Worm (Caenorhabditis elegans): ENCODE results near the gene C55A6.12.

C55A6.12 gene

ce11 chrV:11490382-11490781 lies 12.5 kb downstream of the C55A6.12 start, which contains the start of gene dhs-19:
Gene dhs-19, minus strand, starts transcription at chrV:11490482.
- TF ChIP-seq nhr-11 (tag; optimal IDR thresholded peaks at IDR 0.05) (no peak), nhr-20 (tag; optimal IDR thresholded peaks at IDR 0.05) (peak; percentile 21), hpl-2 (GFP tag; optimal IDR thresholded peaks at IDR 0.05) (no peak), fkh-8 (tag; optimal IDR thresholded peaks at IDR 0.05) (no peak), elt-3 (tag; optimal IDR thresholded peaks at IDR 0.05) (no peak), C04F5.9 (tag; optimal IDR thresholded peaks at IDR 0.05) (no peak), rnt-1 (tag; optimal IDR thresholded peaks at IDR 0.05) (peak; percentile 20), ces-1 (GFP tag; optimal IDR thresholded peaks at IDR 0.05) (no peak), blmp-1 (tag; optimal IDR thresholded peaks at IDR 0.05) (peak; percentile 18)

- TF ChIP-seq pax-3 (tag; optimal IDR thresholded peaks at IDR 0.05) (no peak), egl-27 (tag; optimal IDR thresholded peaks at IDR 0.05) (no peak), xbp-1 (tag; optimal IDR thresholded peaks at IDR 0.05) (no peak), tlp-1 (tag; optimal IDR thresholded peaks at IDR 0.05) (no peak)
Observed at ce11 chrV:11488288-11488687, 14.6 kb downstream of the C55A6.12 start.

ce11 chrV:11486680-11487079 lies 16.3 kb downstream of the C55A6.12 start, which contains the start of gene T11F9.10:
Gene T11F9.10, plus strand, starts transcription at chrV:11486980.
- no peak for TF ChIP-seq tbx-2 (tag; optimal IDR thresholded peaks at IDR 0.05)
- TF ChIP-seq sox-4 (tag; optimal IDR thresholded peaks at IDR 0.05) = no peak
- no peak for TF ChIP-seq rnt-1 (tag; optimal IDR thresholded peaks at IDR 0.05)
- TF ChIP-seq skn-1 (tag; optimal IDR thresholded peaks at IDR 0.05) = no peak
- no peak for TF ChIP-seq ceh-90 (tag; optimal IDR thresholded peaks at IDR 0.05)
- TF ChIP-seq ces-1 (GFP tag; optimal IDR thresholded peaks at IDR 0.05) = no peak
- no peak for TF ChIP-seq irx-1 (tag; optimal IDR thresholded peaks at IDR 0.05)
- no peak for TF ChIP-seq egl-27 (tag; optimal IDR thresholded peaks at IDR 0.05)
- TF ChIP-seq ceh-8 (GFP tag; optimal IDR thresholded peaks at IDR 0.05) = no peak
- TF ChIP-seq egl-13 (tag; optimal IDR thresholded peaks at IDR 0.05) = no peak
- no peak for TF ChIP-seq nhr-237 (tag; optimal IDR thresholded peaks at IDR 0.05)

ce11 chrV:11485558-11485957 lies 17.4 kb downstream of the C55A6.12 start, which contains the start of gene srh-1:
Gene srh-1, plus strand, starts transcription at chrV:11485858.
- TF ChIP-seq F16B12.6 (tag; optimal IDR thresholded peaks at IDR 0.05) (no peak), nhr-12 (tag; optimal IDR thresholded peaks at IDR 0.05) (no peak), egl-13 (tag; optimal IDR thresholded peaks at IDR 0.05) (no peak), nhr-47 (tag; optimal IDR thresholded peaks at IDR 0.05) (no peak), lin-15B (tag; optimal IDR thresholded peaks at IDR 0.05) (no peak)

ce11 chrV:11484404-11484803 lies 18.5 kb downstream of the C55A6.12 start:
- TF ChIP-seq mab-9 (GFP tag; IDR thresholded peaks at IDR 0.05) = no peak
- TF ChIP-seq mdl-1 (tag; optimal IDR thresholded peaks at IDR 0.05) = no peak
- no peak for TF ChIP-seq unc-86 (tag; optimal IDR thresholded peaks at IDR 0.05)
- no peak for TF ChIP-seq lin-35 (GFP tag; optimal IDR thresholded peaks at IDR 0.05)
- no peak for TF ChIP-seq C16A3.4 (tag; optimal IDR thresholded peaks at IDR 0.05)
- TF ChIP-seq vab-15 (tag; optimal IDR thresholded peaks at IDR 0.05) = no peak
- no peak for TF ChIP-seq nhr-19 (GFP tag; conservative IDR thresholded peaks at IDR 0.05)
- no peak for TF ChIP-seq ces-1 (GFP tag; optimal IDR thresholded peaks at IDR 0.05)
- TF ChIP-seq unc-62 (GFP tag; optimal IDR thresholded peaks at IDR 0.05) = no peak
- no peak for TF ChIP-seq snpc-4 (tag; optimal IDR thresholded peaks at IDR 0.05)
- no peak for TF ChIP-seq rnt-1 (tag; optimal IDR thresholded peaks at IDR 0.05)
- no peak for TF ChIP-seq aly-2 (tag; optimal IDR thresholded peaks at IDR 0.05)
- TF ChIP-seq F16B12.6 (tag; optimal IDR thresholded peaks at IDR 0.05) = no peak
- TF ChIP-seq ceh-82 (tag; optimal IDR thresholded peaks at IDR 0.05) = no peak
